Fruit fly (Drosophila melanogaster) whole organism, embryonic: ENCODE measurements around the gene gish.

Source experiments
- CG11085 ChIP-seq: fragments of 200-800 bp; sonication (Bioruptor generic); IDR thresholded peaks from 2 replicates; pipeline ENCODE4 v1.3.6; 2022; ENCODE audit warnings: missing biosample characterization, missing genetic modification characterization
- CG12071 ChIP-seq: fragments of 200-800 bp; sonication (Bioruptor generic); optimal IDR thresholded peaks from 3 replicates; lab custom pipeline; 2018; ENCODE audit warnings: missing biosample characterization, mild to moderate bottlenecking, missing genetic modification characterization
- CG12104 ChIP-seq: fragments of 200-800 bp; sonication (Bioruptor generic); optimal IDR thresholded peaks from 3 replicates; lab custom pipeline; 2016; ENCODE audit warnings: missing biosample characterization, missing genetic modification characterization
- CG12236 ChIP-seq: fragments of 200-800 bp; sonication (Bioruptor generic); optimal IDR thresholded peaks from 2 replicates; lab custom pipeline; 2016; ENCODE audit warnings: missing biosample characterization, missing genetic modification characterization
- CG12391 ChIP-seq: fragments of 200-800 bp; sonication (Bioruptor generic); optimal IDR thresholded peaks from 3 replicates; lab custom pipeline; 2018; ENCODE audit warnings: missing biosample characterization, mild to moderate bottlenecking, missing genetic modification characterization, moderate library complexity
- CG14050 ChIP-seq: fragments of 200-800 bp; sonication (Bioruptor generic); IDR thresholded peaks from 3 replicates; pipeline ENCODE4 v1.3.6; 2022; ENCODE audit warnings: missing biosample characterization, missing genetic modification characterization
- CG15073 ChIP-seq: fragments of 200-800 bp; sonication (Bioruptor generic); optimal IDR thresholded peaks from 2 replicates; lab custom pipeline; 2016; ENCODE audit warnings: missing biosample characterization, missing genetic modification characterization
- CG16779 ChIP-seq: fragments of 200-800 bp; sonication (Bioruptor generic); IDR thresholded peaks from 2 replicates; pipeline ENCODE4 v1.3.6; 2022; ENCODE audit warnings: missing biosample characterization, missing genetic modification characterization
- CG18011 ChIP-seq: fragments of 200-800 bp; sonication (Bioruptor generic); optimal IDR thresholded peaks from 2 replicates; lab custom pipeline; 2017; ENCODE audit warnings: missing biosample characterization, missing genetic modification characterization, mild to moderate bottlenecking, moderate library complexity, missing genotype
- CG18619 ChIP-seq: fragments of 200-800 bp; sonication (Bioruptor generic); optimal IDR thresholded peaks from 3 replicates; lab custom pipeline; 2017; ENCODE audit warnings: missing biosample characterization, mild to moderate bottlenecking, missing genetic modification characterization
- CG30020 ChIP-seq: fragments of 200-800 bp; optimal IDR thresholded peaks from 2 replicates; lab custom pipeline; 2019; ENCODE audit warnings: missing biosample characterization, mild to moderate bottlenecking, missing genetic modification characterization, moderate library complexity
- CG30403 ChIP-seq: fragments of 200-800 bp; sonication (Bioruptor generic); optimal IDR thresholded peaks from 3 replicates; lab custom pipeline; 2016; ENCODE audit warnings: missing biosample characterization, missing genetic modification characterization
- CG43689 ChIP-seq: fragments of 200-800 bp; sonication (Bioruptor generic); IDR thresholded peaks from 2 replicates; pipeline ENCODE4 v1.3.6; 2022; ENCODE audit warnings: missing biosample characterization, missing genetic modification characterization
- CG5953 ChIP-seq: fragments of 200-800 bp; sonication (Bioruptor generic); IDR thresholded peaks from 2 replicates; pipeline ENCODE4 v1.3.6; 2022; ENCODE audit warnings: missing biosample characterization, missing genetic modification characterization
- CG6813 ChIP-seq: fragments of 200-800 bp; sonication (Bioruptor generic); optimal IDR thresholded peaks from 2 replicates; lab custom pipeline; 2017; ENCODE audit warnings: missing biosample characterization, missing genetic modification characterization, mild to moderate bottlenecking, moderate library complexity, missing genetic modification reagents
- CG7372 ChIP-seq: fragments of 200-800 bp; sonication (Bioruptor generic); IDR thresholded peaks from 2 replicates; pipeline ENCODE4 v1.3.6; 2022; ENCODE audit warnings: missing biosample characterization, missing genetic modification characterization
- CG8478 ChIP-seq: fragments of >200 bp; optimal IDR thresholded peaks from 2 replicates; lab custom pipeline; 2018
- CG8944 ChIP-seq: fragments of 200-800 bp; sonication (Bioruptor generic); optimal IDR thresholded peaks from 3 replicates; lab custom pipeline; 2016; ENCODE audit warnings: missing biosample characterization, missing genetic modification characterization
- CG9727 ChIP-seq: fragments of 200-800 bp; sonication (Bioruptor generic); optimal IDR thresholded peaks from 3 replicates; lab custom pipeline; 2017; ENCODE audit warnings: missing biosample characterization, mild to moderate bottlenecking, missing genetic modification characterization
- CG9932 ChIP-seq: fragments of 200-800 bp; sonication (Bioruptor generic); IDR thresholded peaks from 2 replicates; pipeline ENCODE4 v1.3.6; 2022; ENCODE audit warnings: missing biosample characterization, missing genetic modification characterization
- CrebB ChIP-seq: fragments of 200-800 bp; sonication (Bioruptor generic); optimal IDR thresholded peaks from 3 replicates; lab custom pipeline; 2018; ENCODE audit warnings: missing biosample characterization, mild to moderate bottlenecking, missing genetic modification characterization
- Doc3 ChIP-seq: fragments of 200-800 bp; sonication (Bioruptor generic); IDR thresholded peaks from 3 replicates; pipeline ENCODE4 v1.3.6; 2022; ENCODE audit warnings: missing biosample characterization, missing genetic modification characterization; ENCODE audit not compliant: partially characterized antibody
- HLH3B ChIP-seq: fragments of 200-800 bp; sonication (Bioruptor generic); IDR thresholded peaks from 2 replicates; pipeline ENCODE4 v1.3.6; 2022; ENCODE audit warnings: missing biosample characterization, missing genetic modification characterization
- Hsf ChIP-seq: fragments of 200-800 bp; sonication (Bioruptor generic); optimal IDR thresholded peaks from 3 replicates; lab custom pipeline; 2016; ENCODE audit warnings: missing biosample characterization, missing genetic modification characterization
- Lhr ChIP-seq: fragments of 200-800 bp; sonication (Bioruptor generic); optimal IDR thresholded peaks from 3 replicates; lab custom pipeline; 2017; ENCODE audit warnings: mild to moderate bottlenecking, missing biosample characterization, missing genetic modification reagents, missing genetic modification characterization
- Lim3 ChIP-seq: fragments of 200-800 bp; sonication (Bioruptor generic); IDR thresholded peaks from 2 replicates; pipeline ENCODE4 v1.3.6; 2022; ENCODE audit warnings: missing biosample characterization, missing genetic modification characterization
- Lpt ChIP-seq: fragments of >200 bp; optimal IDR thresholded peaks from 2 replicates; lab custom pipeline; 2018; ENCODE audit warnings: missing biosample characterization, missing genetic modification characterization
- Neu2 ChIP-seq: fragments of 200-800 bp; sonication (Bioruptor generic); optimal IDR thresholded peaks from 3 replicates; lab custom pipeline; 2016; ENCODE audit warnings: missing biosample characterization, missing genetic modification characterization, borderline replicate concordance
- NfI ChIP-seq: fragments of 200-800 bp; sonication (Bioruptor generic); optimal IDR thresholded peaks from 3 replicates; lab custom pipeline; 2018; ENCODE audit warnings: missing biosample characterization, mild to moderate bottlenecking, missing genetic modification characterization, moderate library complexity
- Oaz ChIP-seq: fragments of 200-800 bp; sonication (Bioruptor generic); IDR thresholded peaks from 2 replicates; pipeline ENCODE4 v1.3.6; 2022; ENCODE audit warnings: missing biosample characterization, missing genetic modification characterization
- Poxn ChIP-seq: fragments of 200-800 bp; sonication (Bioruptor generic); IDR thresholded peaks from 2 replicates; pipeline ENCODE4 v1.3.6; 2022; ENCODE audit warnings: missing biosample characterization, missing genetic modification characterization
- Sox102F ChIP-seq: fragments of 200-800 bp; sonication (Bioruptor generic); optimal IDR thresholded peaks from 2 replicates; lab custom pipeline; 2018; ENCODE audit warnings: missing biosample characterization, mild to moderate bottlenecking, missing genetic modification characterization, moderate library complexity
- TFAM ChIP-seq: fragments of 200-800 bp; sonication (Bioruptor generic); optimal IDR thresholded peaks from 2 replicates; lab custom pipeline; 2017; ENCODE audit warnings: missing biosample characterization, missing genetic modification characterization, inconsistent platforms
- ato ChIP-seq: fragments of 200-800 bp; sonication (Bioruptor generic); IDR thresholded peaks from 2 replicates; pipeline ENCODE4 v1.3.6; 2022; ENCODE audit warnings: missing biosample characterization, missing genetic modification characterization; ENCODE audit not compliant: partially characterized antibody
- az2 ChIP-seq: fragments of 200-800 bp; sonication (Bioruptor generic); optimal IDR thresholded peaks from 3 replicates; lab custom pipeline; 2016; ENCODE audit warnings: missing biosample characterization, missing genetic modification characterization
- chif ChIP-seq, 2 experiments: fragments of 200-800 bp; sonication (Bioruptor generic); optimal IDR thresholded peaks; 3 replicates each; lab custom pipeline; 2016; ENCODE audit warnings: missing biosample characterization in 2 of 2, missing genetic modification characterization in 2 of 2
- chinmo ChIP-seq: fragments of 200-800 bp; sonication (Bioruptor generic); IDR thresholded peaks from 4 replicates; pipeline ENCODE4 v1.3.6; 2022; ENCODE audit warnings: missing biosample characterization, missing genetic modification characterization; ENCODE audit not compliant: partially characterized antibody
- dan ChIP-seq: fragments of 200-800 bp; sonication (Bioruptor generic); IDR thresholded peaks from 2 replicates; pipeline ENCODE4 v1.3.6; 2022; ENCODE audit warnings: missing biosample characterization, missing genetic modification characterization
- dati ChIP-seq: fragments of 200-800 bp; sonication (Bioruptor generic); IDR thresholded peaks from 2 replicates; pipeline ENCODE4 v1.3.6; 2022; ENCODE audit warnings: missing biosample characterization, missing genetic modification characterization
- dmrt99B ChIP-seq: fragments of 200-800 bp; sonication (Bioruptor generic); optimal IDR thresholded peaks from 2 replicates; lab custom pipeline; 2018; ENCODE audit warnings: missing biosample characterization, mild to moderate bottlenecking, missing genetic modification characterization, moderate library complexity
- her ChIP-seq: fragments of 200-800 bp; sonication (Bioruptor generic); optimal IDR thresholded peaks from 2 replicates; lab custom pipeline; 2016; ENCODE audit warnings: missing biosample characterization, missing genetic modification characterization
- luna ChIP-seq: fragments of 200-800 bp; sonication (Bioruptor generic); optimal IDR thresholded peaks from 2 replicates; lab custom pipeline; 2016; ENCODE audit warnings: missing biosample characterization, missing genetic modification characterization
- mld ChIP-seq: fragments of 200-800 bp; sonication (Bioruptor generic); IDR thresholded peaks from 3 replicates; pipeline ENCODE4 v1.3.6; 2022; ENCODE audit warnings: missing biosample characterization, missing genetic modification characterization; ENCODE audit not compliant: partially characterized antibody
- pb ChIP-seq: fragments of 200-800 bp; sonication (Bioruptor generic); optimal IDR thresholded peaks from 3 replicates; lab custom pipeline; 2016; ENCODE audit warnings: missing biosample characterization, missing genetic modification characterization
- slbo ChIP-seq: fragments of 200-800 bp; sonication (Bioruptor generic); IDR thresholded peaks from 2 replicates; pipeline ENCODE4 v1.3.6; 2022; ENCODE audit warnings: missing biosample characterization, missing genetic modification characterization
- sna ChIP-seq: fragments of 200-800 bp; sonication (Bioruptor generic); IDR thresholded peaks from 2 replicates; pipeline ENCODE4 v1.3.6; 2022; ENCODE audit warnings: missing biosample characterization, missing genetic modification characterization; ENCODE audit not compliant: partially characterized antibody
- tll ChIP-seq, 2 experiments: fragments of 200-800 bp in 1 of 2; fragments of >200 bp in 1 of 2; sonication (Bioruptor generic) in 1 of 2; optimal IDR thresholded peaks; 2 replicates each; lab custom pipeline; 2017 to 2019; ENCODE audit warnings: missing biosample characterization in 2 of 2, missing genetic modification characterization in 2 of 2, mild to moderate bottlenecking in 1 of 2, moderate library complexity in 1 of 2
- toy ChIP-seq: fragments of 200-800 bp; sonication (Bioruptor generic); IDR thresholded peaks from 2 replicates; pipeline ENCODE4 v1.3.6; 2022; ENCODE audit warnings: missing biosample characterization, missing genetic modification characterization
- tx ChIP-seq: fragments of 200-800 bp; sonication (Bioruptor generic); optimal IDR thresholded peaks from 2 replicates; lab custom pipeline; 2016; ENCODE audit warnings: missing biosample characterization, missing genetic modification characterization
- unpg ChIP-seq: fragments of 200-800 bp; sonication (Bioruptor generic); optimal IDR thresholded peaks from 3 replicates; lab custom pipeline; 2018; ENCODE audit warnings: missing biosample characterization, mild to moderate bottlenecking, missing genetic modification characterization, moderate library complexity
- wdn ChIP-seq: fragments of 200-800 bp; sonication (Bioruptor generic); IDR thresholded peaks from 2 replicates; pipeline ENCODE4 v1.3.6; 2022; ENCODE audit warnings: missing biosample characterization, missing genetic modification characterization

Gene gish

DNA sequence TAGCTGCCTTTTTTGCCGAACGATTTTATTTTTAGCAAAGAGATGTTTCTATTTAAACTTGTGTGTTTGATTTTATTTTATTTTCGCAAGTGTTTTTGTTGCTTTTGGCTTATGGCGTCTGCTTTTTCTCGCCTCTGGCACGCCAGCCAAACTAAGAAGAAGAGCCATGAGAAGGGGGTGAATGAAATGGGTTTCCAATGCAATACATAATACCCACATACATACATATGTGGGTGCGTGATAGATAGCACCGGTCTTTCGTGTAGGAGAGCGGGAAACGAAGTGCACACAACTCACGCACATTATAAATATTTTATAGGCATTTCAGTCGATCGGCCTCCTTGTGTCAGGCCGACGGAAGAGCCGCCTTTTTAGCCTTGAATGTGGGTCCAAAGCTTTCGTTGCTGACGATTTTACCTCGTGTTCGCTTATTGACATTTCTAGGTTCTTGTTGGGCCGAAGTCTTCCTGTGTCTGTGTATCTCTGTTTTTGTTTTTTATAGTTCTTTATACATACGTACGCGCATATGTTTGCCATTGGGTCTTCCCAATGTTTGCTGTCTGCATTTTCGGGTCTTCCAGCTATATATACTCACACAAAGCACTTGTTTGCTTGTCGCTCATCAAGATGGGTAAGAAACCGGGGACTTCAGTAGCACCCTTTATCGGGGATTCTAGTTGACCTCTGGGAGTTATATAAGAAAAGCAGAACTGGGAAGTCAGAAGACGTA, 3.8 kb downstream of the gish start (continued):
- TF ChIP-seq CG11085 (GFP tag; lab: Robert Waterston, UW) (no peak), CG16779 (GFP tag; lab: Robert Waterston, UW) (no peak), CG9932 (no peak), wdn (GFP tag; lab: Robert Waterston, UW) (no peak), chinmo (GFP tag; lab: Robert Waterston, UW) (peak; percentile 30; the same call in 1 of the 4 replicates), slbo (GFP tag; lab: Robert Waterston, UW) (no peak), CG7372 (no peak), sna (no peak), CG6813 (peak; percentile 7), CG15073 (GFP tag; lab: Kevin White, UChicago) (no peak), CG12071 (GFP tag; lab: Kevin White, UChicago) (no peak), her (no peak), CG18011 (GFP tag; lab: Kevin White, UChicago) (no peak), tx (GFP tag; lab: Kevin White, UChicago) (no peak), luna (GFP tag; lab: Kevin White, UChicago) (no peak), dati (GFP tag; lab: Robert Waterston, UW) (no peak), unpg (GFP tag; lab: Kevin White, UChicago) (no peak), Hsf (no peak), pb (GFP tag; lab: Kevin White, UChicago) (no peak), Doc3 (GFP tag; lab: Robert Waterston, UW) (no peak), toy (no peak), Lpt (no peak), Lim3 (GFP tag; lab: Robert Waterston, UW) (no peak), CrebB (tag; lab: Kevin White, UChicago) (no peak), Oaz (GFP tag; lab: Robert Waterston, UW) (no peak), ato (GFP tag; lab: Robert Waterston, UW) (no peak), CG30020 (tag; lab: Kevin White, UChicago) (no peak), CG12391 (tag; lab: Kevin White, UChicago) (no peak), CG8944 (GFP tag; lab: Kevin White, UChicago) (no peak), CG12104 (GFP tag; lab: Kevin White, UChicago) (no peak), NfI (GFP tag; lab: Kevin White, UChicago) (no peak), CG30403 (no peak), HLH3B (GFP tag; lab: Robert Waterston, UW) (no peak), dmrt99B (tag; lab: Kevin White, UChicago) (no peak), CG8478 (no peak), TFAM (GFP tag; lab: Kevin White, UChicago) (no peak), mld (no peak), CG43689 (GFP tag; lab: Robert Waterston, UW) (no peak), az2 (GFP tag; lab: Kevin White, UChicago) (no peak), CG12236 (GFP tag; lab: Kevin White, UChicago) (no peak), Neu2 (GFP tag; lab: Kevin White, UChicago) (no peak), Sox102F (GFP tag; lab: Kevin White, UChicago) (no peak), dan (GFP tag; lab: Robert Waterston, UW) (no peak), Lhr (GFP tag; lab: Kevin White, UChicago) (peak; percentile 2), CG9727 (peak; percentile 19), chif (GFP tag; optimal IDR thresholded peaks at IDR 0.05; lab: Kevin White, UChicago) (peak; percentile 8 to 25), CG14050 (GFP tag; lab: Robert Waterston, UW) (no peak), Poxn (GFP tag; lab: Robert Waterston, UW) (no peak), CG5953 (GFP tag; lab: Robert Waterston, UW) (no peak), tll (GFP tag; optimal IDR thresholded peaks at IDR 0.05; lab: Kevin White, UChicago) (peak in 1 of 2 experiments; percentile 23), CG18619 (GFP tag; lab: Kevin White, UChicago) (no peak)
